Fruit fly (Drosophila melanogaster): ENCODE results near the gene CG2854.

dm6 chrX:2363733-2364132 lies 36.8 kb downstream of the CG2854 start:
- no peak for TF ChIP-seq CG8119 (GFP tag; IDR thresholded peaks at IDR 0.05)
- TF ChIP-seq Hr4 (GFP tag; optimal IDR thresholded peaks at IDR 0.05) = no peak
